Fruit fly (Drosophila melanogaster) Kc167 (cell line): ENCODE data around the gene mRRF1.

Experiments
- Sin3A ChIP-seq: fragments of >200 bp; optimal IDR thresholded peaks from 2 replicates; lab custom pipeline; 2018; ENCODE audit warnings: missing external identifiers
- psq ChIP-seq: fragments of >200 bp; optimal IDR thresholded peaks from 2 replicates; lab custom pipeline; 2017; ENCODE audit warnings: missing external identifiers

DNA sequence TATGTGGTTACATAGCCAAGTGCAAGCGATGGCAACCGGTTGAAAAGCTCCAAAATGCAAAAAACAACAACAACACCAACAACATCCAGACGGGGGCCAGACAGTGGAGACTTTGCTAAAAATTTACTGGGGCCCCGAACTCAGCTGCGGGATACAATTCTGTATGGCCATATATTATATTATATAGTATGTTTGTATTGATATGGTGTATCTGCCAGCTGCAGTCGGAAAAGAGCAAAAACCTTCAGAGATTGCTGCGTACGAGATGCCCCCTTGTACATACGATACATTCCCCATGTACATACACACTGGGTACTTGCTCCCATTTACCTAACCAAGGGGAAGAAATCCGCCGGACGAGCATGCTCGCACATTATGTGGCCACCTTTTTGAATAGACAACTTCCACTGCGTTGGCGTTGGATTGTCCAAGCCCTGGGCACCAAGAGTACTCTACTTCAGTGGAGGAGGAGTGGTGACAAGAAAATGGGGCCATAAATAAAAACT, 16.2 kb downstream of the mRRF1 start:
- TF ChIP-seq psq (lab: Kevin White, UChicago) (no peak), Sin3A (lab: Kevin White, UChicago) (no peak)
